Fruit fly (Drosophila melanogaster) whole organism, adult: ENCODE results near the gene Rab8.
A peak's percentile ranks its signal among the peaks of the same experiment; 100 is the strongest.

Experiments
- CG11617 ChIP-seq: fragments of 200-800 bp; sonication (Bioruptor generic); optimal IDR thresholded peaks from 2 replicates; lab custom pipeline; 2017; ENCODE audit warnings: mild to moderate bottlenecking, missing biosample characterization, missing genetic modification reagents, missing genetic modification characterization
- CG12768 ChIP-seq: fragments of 200-800 bp; sonication (Bioruptor generic); optimal IDR thresholded peaks from 2 replicates; lab custom pipeline; 2017; ENCODE audit warnings: missing biosample characterization, missing genetic modification characterization, mild to moderate bottlenecking, moderate library complexity, missing genetic modification reagents
- CG14711 ChIP-seq: fragments of 200-800 bp; sonication (Bioruptor generic); optimal IDR thresholded peaks from 2 replicates; lab custom pipeline; 2018; ENCODE audit warnings: missing biosample characterization, mild to moderate bottlenecking, missing genetic modification characterization, moderate library complexity
- CG1620 ChIP-seq: fragments of 200-800 bp; sonication (Bioruptor generic); optimal IDR thresholded peaks from 2 replicates; lab custom pipeline; 2016; ENCODE audit warnings: missing biosample characterization, missing genetic modification characterization
- CG33017 ChIP-seq: fragments of 200-800 bp; sonication (Bioruptor generic); optimal IDR thresholded peaks from 2 replicates; lab custom pipeline; 2018; ENCODE audit warnings: missing biosample characterization, mild to moderate bottlenecking, missing genetic modification characterization, moderate library complexity
- CG5204 ChIP-seq: fragments of 200-800 bp; sonication (Bioruptor generic); optimal IDR thresholded peaks from 2 replicates; lab custom pipeline; 2016; ENCODE audit warnings: missing biosample characterization, missing genetic modification characterization
- CG7045 ChIP-seq: fragments of 200-800 bp; sonication (Bioruptor generic); optimal IDR thresholded peaks from 2 replicates; lab custom pipeline; 2017; ENCODE audit warnings: missing biosample characterization, mild to moderate bottlenecking, missing genetic modification characterization
- CG7101 ChIP-seq: fragments of 200-800 bp; sonication (Bioruptor generic); optimal IDR thresholded peaks from 2 replicates; lab custom pipeline; 2018; ENCODE audit warnings: missing biosample characterization, mild to moderate bottlenecking, missing genetic modification characterization, moderate library complexity
- Clk ChIP-seq: fragments of 200-800 bp; sonication (Bioruptor generic); optimal IDR thresholded peaks from 2 replicates; lab custom pipeline; 2017; ENCODE audit warnings: missing biosample characterization, missing genetic modification characterization
- Crg-1 ChIP-seq: fragments of 200-800 bp; sonication (Bioruptor generic); optimal IDR thresholded peaks from 2 replicates; lab custom pipeline; 2016; ENCODE audit warnings: missing biosample characterization, missing genetic modification characterization
- Hr96 ChIP-seq: fragments of 200-800 bp; sonication (Bioruptor generic); optimal IDR thresholded peaks from 2 replicates; lab custom pipeline; 2016; ENCODE audit warnings: missing biosample characterization, missing genetic modification characterization
- Mnt ChIP-seq: fragments of 200-800 bp; sonication (Bioruptor generic); optimal IDR thresholded peaks from 2 replicates; lab custom pipeline; 2016; ENCODE audit warnings: missing biosample characterization, mild to moderate bottlenecking, missing genetic modification characterization
- bab1 ChIP-seq: fragments of 200-800 bp; sonication (Bioruptor generic); optimal IDR thresholded peaks from 3 replicates; lab custom pipeline; 2019; ENCODE audit warnings: missing biosample characterization, mild to moderate bottlenecking, missing genetic modification characterization, moderate library complexity
- cic ChIP-seq: fragments of 200-800 bp; sonication (Bioruptor generic); optimal IDR thresholded peaks from 2 replicates; lab custom pipeline; 2017; ENCODE audit warnings: missing biosample characterization, mild to moderate bottlenecking, missing genetic modification characterization, moderate library complexity
- cnc ChIP-seq, 2 experiments: fragments of >200 bp; optimal IDR thresholded peaks; 2 replicates each; lab custom pipeline; 2017
- kay ChIP-seq: fragments of 200-800 bp; sonication (Bioruptor generic); peaks from one replicate; lab custom pipeline; 2016; ENCODE audit warnings: missing biosample characterization, missing genetic modification characterization, borderline replicate concordance
- ovo ChIP-seq: fragments of 200-800 bp; sonication (Bioruptor generic); optimal IDR thresholded peaks from 2 replicates; lab custom pipeline; 2016; ENCODE audit warnings: missing biosample characterization, missing genetic modification characterization
- pad ChIP-seq: fragments of 200-800 bp; sonication (Bioruptor generic); optimal IDR thresholded peaks from 3 replicates; lab custom pipeline; 2017; ENCODE audit warnings: missing biosample characterization, missing genetic modification characterization, mild to moderate bottlenecking, moderate library complexity, missing genetic modification reagents
- tj ChIP-seq: fragments of 200-800 bp; sonication (Bioruptor generic); optimal IDR thresholded peaks from 3 replicates; lab custom pipeline; 2017; ENCODE audit warnings: missing biosample characterization, mild to moderate bottlenecking, missing genetic modification characterization, moderate library complexity
- toe ChIP-seq: fragments of 200-800 bp; sonication (Bioruptor generic); optimal IDR thresholded peaks from 2 replicates; lab custom pipeline; 2016; ENCODE audit warnings: missing biosample characterization, missing genetic modification characterization

Gene Rab8

DNA sequence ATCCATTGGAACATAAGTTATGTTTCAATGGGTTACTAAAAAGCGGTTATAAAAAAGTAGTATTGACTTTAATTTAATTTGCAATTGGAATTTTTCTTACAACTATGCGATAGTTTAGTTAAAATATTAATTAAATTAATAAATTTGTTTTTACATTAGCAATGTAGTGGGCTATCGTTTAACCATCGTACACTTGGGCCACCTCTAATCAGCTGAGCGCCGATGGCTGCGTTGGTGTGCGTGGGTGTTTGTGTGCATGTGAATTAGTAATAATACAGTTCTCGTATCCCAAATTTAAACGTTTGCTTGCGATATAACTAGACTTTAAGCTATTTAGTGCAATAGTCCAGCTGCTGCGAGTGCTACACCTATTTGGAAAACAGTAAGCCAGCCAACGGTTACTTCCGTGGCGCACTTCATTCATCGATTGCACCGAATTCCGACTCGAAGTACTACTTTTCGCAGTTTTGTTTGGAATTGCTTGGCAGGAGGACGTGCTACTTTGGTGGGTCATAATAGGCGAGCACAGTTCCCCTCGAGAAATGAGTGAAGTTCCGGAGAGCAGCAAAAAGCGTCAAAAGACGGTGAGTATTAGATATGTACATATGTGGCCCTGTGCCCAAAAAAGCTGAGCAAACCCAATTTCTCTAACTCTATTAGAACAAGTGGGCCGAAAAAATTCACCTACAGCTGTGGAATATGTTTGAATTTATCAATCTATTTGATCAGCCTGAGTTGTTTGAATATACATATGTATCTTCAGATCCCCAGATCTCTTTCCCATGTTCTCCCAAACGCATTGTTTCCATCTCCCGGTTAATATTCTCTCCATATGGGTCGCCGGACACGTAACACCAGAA is 25.6 kb downstream of the Rab8 start, which contains the start of gene Papss:
Papss (plus strand) TSS at position 247 of the 860 bp plus-strand sequence.
- TF ChIP-seq CG1620 (GFP tag; lab: Kevin White, UChicago) = no peak
- peak; percentile 66 for TF ChIP-seq bab1 (GFP tag; lab: Kevin White, UChicago)
- TF ChIP-seq pad (GFP tag; lab: Kevin White, UChicago) = no peak
- TF ChIP-seq toe = no peak
- no peak for TF ChIP-seq CG7045 (GFP tag; lab: Kevin White, UChicago)
- peak; percentile 32 for TF ChIP-seq CG7101 (tag; lab: Kevin White, UChicago)
- TF ChIP-seq Mnt (GFP tag; lab: Kevin White, UChicago) = peak; percentile 53
- TF ChIP-seq ovo (GFP tag; lab: Kevin White, UChicago) = no peak
- no peak for TF ChIP-seq CG5204 (GFP tag; lab: Kevin White, UChicago)
- peak; percentile 37 for TF ChIP-seq CG14711 (tag; lab: Kevin White, UChicago)
- no peak for TF ChIP-seq Hr96
- no peak for TF ChIP-seq Clk (GFP tag; lab: Kevin White, UChicago)
- TF ChIP-seq cnc (optimal IDR thresholded peaks at IDR 0.05; lab: Kevin White, UChicago) = no peak
- TF ChIP-seq CG11617 (GFP tag; lab: Kevin White, UChicago) = peak; percentile 26
- TF ChIP-seq Crg-1 = no peak
- TF ChIP-seq tj (GFP tag; lab: Kevin White, UChicago) = no peak
- peak; percentile 19 for TF ChIP-seq CG33017
- TF ChIP-seq CG12768 = no peak
- TF ChIP-seq cic (GFP tag; lab: Kevin White, UChicago) = no peak
- no peak for TF ChIP-seq kay (GFP tag; lab: Kevin White, UChicago)

DNA sequence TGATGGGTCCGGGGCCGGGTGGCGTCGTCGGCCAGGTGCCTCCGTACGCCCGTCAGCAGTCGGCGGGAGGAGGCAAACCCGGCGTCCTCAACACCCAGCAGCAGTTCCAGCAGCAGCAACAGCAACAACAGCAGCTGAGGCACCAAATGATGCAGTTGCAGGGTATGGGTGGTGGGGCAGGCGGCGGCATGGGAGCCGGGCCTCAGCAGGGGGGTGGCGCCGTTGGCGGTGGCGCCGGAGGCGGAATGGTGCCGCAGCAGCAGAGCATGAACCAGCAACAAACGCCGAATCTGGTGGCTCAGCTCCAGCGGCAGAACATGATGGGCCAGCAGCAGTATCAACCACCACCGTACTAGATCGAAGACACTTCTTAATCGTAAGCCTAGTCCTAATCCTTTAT is 26.4 kb downstream of the Rab8 start:
- TF ChIP-seq ovo (GFP tag; lab: Kevin White, UChicago) = no peak
- TF ChIP-seq CG7045 (GFP tag; lab: Kevin White, UChicago) = no peak
- no peak for TF ChIP-seq Crg-1
- TF ChIP-seq cnc (optimal IDR thresholded peaks at IDR 0.05; lab: Kevin White, UChicago) = no peak
- TF ChIP-seq tj (GFP tag; lab: Kevin White, UChicago) = no peak
- TF ChIP-seq CG7101 (tag; lab: Kevin White, UChicago) = no peak
- TF ChIP-seq Hr96 = no peak
- no peak for TF ChIP-seq pad (GFP tag; lab: Kevin White, UChicago)
- no peak for TF ChIP-seq Mnt (GFP tag; lab: Kevin White, UChicago)
- TF ChIP-seq CG33017 = no peak
- TF ChIP-seq CG11617 (GFP tag; lab: Kevin White, UChicago) = no peak
- no peak for TF ChIP-seq Clk (GFP tag; lab: Kevin White, UChicago)
- no peak for TF ChIP-seq CG5204 (GFP tag; lab: Kevin White, UChicago)
- TF ChIP-seq cic (GFP tag; lab: Kevin White, UChicago) = no peak
- TF ChIP-seq CG12768 = no peak
- no peak for TF ChIP-seq CG14711 (tag; lab: Kevin White, UChicago)

DNA sequence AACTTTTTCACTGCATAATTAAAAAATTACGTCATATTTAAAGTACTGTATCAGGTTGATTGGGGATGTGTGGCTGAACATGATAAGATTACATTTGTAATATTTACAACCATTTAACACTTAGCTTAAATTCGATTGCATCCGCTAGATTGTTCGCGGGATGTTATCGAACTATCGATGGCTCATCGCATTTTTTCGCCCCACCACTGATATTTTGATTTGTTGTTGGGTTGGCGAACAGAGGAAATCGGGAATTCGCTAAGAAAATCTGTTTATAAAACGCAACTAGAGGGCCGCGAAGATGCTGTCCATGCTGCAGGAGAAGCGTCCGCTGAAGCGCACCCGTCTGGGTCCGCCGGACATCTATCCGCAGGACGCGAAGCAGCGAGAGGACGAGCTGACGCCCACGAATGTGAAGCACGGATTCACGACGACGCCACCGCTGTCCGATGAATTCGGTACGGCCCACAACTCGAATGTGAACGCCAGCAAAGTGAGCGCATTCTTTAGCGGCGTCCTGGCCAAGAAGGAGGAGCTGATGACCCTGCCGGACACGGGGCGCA is 34.4 kb downstream of the Rab8 start, which contains the start of gene kto:
kto (plus strand) TSS at position 240 of the 563 bp plus-strand sequence.
- TF ChIP-seq Clk (GFP tag; lab: Kevin White, UChicago) (no peak), CG33017 (no peak), Crg-1 (no peak), Hr96 (no peak), cic (GFP tag; lab: Kevin White, UChicago) (peak; percentile 3), bab1 (GFP tag; lab: Kevin White, UChicago) (peak; percentile 35)

DNA sequence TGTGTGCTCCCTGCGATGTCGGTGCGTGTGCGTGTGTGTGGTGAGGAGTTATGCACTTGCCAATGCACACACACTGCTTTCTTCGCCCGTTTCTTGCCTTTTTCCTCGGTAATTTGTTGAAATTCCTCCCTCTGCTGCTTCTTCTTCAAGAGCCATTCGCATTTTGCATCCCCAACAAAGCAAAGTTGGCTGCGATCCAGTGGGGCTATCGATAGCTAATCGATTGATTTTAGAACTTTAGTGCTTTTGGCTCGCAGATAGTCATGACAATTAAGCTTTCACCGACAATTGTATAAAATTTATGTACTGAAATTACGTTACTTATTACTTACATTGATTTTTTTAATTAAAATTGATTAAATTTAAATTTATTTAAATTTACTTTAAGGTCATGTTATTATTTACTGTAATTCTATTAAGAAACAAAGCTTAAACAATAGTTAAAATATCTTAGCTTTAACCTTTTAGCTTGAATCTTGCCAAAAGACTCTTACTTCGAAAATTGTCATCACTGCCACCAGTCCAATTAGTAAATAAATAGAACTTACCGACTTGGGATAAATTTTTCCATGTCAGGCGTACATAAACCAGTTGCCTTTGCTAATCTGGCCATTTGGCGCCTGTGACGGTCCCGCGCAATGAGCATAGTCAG is 36.6 kb downstream of the Rab8 start, which contains the start of the genes trc and CG32221:
trc (minus strand) TSS at position 162 of the 652 bp plus-strand sequence.
CG32221 (plus strand) TSS at position 528 of the 652 bp plus-strand sequence.
- TF ChIP-seq tj (GFP tag; lab: Kevin White, UChicago) = peak; percentile 21
- no peak for TF ChIP-seq CG7045 (GFP tag; lab: Kevin White, UChicago)
- peak; percentile 75 for TF ChIP-seq CG7101 (tag; lab: Kevin White, UChicago)
- peak; percentile 66 for TF ChIP-seq bab1 (GFP tag; lab: Kevin White, UChicago)
- no peak for TF ChIP-seq Clk (GFP tag; lab: Kevin White, UChicago)
- TF ChIP-seq pad (GFP tag; lab: Kevin White, UChicago) = peak; percentile 59
- peak; percentile 38 for TF ChIP-seq CG33017
- no peak for TF ChIP-seq Hr96
- TF ChIP-seq CG14711 (tag; lab: Kevin White, UChicago) = peak; percentile 41
- no peak for TF ChIP-seq cic (GFP tag; lab: Kevin White, UChicago)
- TF ChIP-seq CG11617 (GFP tag; lab: Kevin White, UChicago) = peak; percentile 34
- TF ChIP-seq Mnt (GFP tag; lab: Kevin White, UChicago) = peak; percentile 63
- TF ChIP-seq ovo (GFP tag; lab: Kevin White, UChicago) = peak; percentile 53
- peak; percentile 61 for TF ChIP-seq CG1620 (GFP tag; lab: Kevin White, UChicago)

DNA sequence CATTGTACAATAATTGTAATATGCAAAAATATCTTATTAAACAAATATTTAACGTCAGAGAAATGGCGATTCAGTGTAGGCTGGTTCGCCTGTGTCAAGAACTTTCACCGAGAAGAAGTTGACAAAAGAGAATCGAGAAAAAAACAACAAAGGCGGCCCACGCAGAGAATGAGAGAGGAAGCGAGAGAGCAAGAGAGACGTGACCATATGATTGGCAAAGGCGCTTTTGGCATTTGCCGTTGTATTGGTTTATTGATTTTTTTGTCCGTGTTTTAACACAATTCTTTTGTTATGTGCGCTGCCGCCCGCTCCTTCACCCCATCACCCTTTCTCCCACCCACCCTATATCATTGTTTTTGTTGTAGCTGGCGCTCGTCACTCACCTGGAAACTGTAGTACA is 37.7 kb downstream of the Rab8 start:
- no peak for TF ChIP-seq kay (GFP tag; lab: Kevin White, UChicago)
- no peak for TF ChIP-seq Crg-1
- TF ChIP-seq CG12768 = peak; percentile 17
- no peak for TF ChIP-seq Mnt (GFP tag; lab: Kevin White, UChicago)
- peak; percentile 10 for TF ChIP-seq bab1 (GFP tag; lab: Kevin White, UChicago)
